Fruit fly (Drosophila melanogaster): ENCODE measurements around the gene GstO1.
A peak's percentile ranks its signal among the peaks of the same experiment; 100 is the strongest.

GstO1 gene

DNA sequence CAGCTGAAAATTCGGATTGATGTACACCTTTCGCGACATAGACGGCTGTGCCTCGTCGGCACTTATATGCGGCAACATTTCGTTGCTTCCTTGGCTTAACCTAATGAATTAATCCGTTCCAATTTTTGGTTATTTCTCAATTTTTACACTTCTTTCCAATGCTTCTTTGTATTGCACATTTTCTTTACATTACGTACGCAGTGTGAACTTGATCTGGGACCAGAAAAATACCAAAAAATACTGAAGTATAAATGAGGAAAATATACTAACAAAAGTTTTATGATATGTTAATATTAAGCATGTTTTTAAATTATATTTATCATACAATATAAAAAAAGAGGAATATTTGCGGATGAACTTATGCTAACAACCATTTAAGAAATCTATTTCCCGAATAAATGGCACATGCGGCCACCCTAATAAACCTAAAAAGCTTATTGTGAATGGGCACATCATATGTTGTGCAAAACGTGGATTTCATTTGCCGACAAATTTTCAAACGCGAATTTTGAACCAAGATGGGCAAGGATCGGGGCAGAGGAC, 15.0 kb downstream of the GstO1 start, which contains the start of the genes ZC3H3 and Pus7:
Gene ZC3H3, minus strand, starts transcription at position 197 of the 543 bp plus-strand sequence.
Gene Pus7, plus strand, starts transcription at position 437 of the 543 bp plus-strand sequence.
- TF ChIP-seq CG8159 (tag; optimal IDR thresholded peaks at IDR 0.05) (peak; percentile 55), rn (GFP tag; IDR thresholded peaks at IDR 0.05) (no peak), CG17806 (tag; optimal IDR thresholded peaks at IDR 0.05) (peak; percentile 7), Pif1B (GFP tag; optimal IDR thresholded peaks at IDR 0.05) (no peak)

DNA sequence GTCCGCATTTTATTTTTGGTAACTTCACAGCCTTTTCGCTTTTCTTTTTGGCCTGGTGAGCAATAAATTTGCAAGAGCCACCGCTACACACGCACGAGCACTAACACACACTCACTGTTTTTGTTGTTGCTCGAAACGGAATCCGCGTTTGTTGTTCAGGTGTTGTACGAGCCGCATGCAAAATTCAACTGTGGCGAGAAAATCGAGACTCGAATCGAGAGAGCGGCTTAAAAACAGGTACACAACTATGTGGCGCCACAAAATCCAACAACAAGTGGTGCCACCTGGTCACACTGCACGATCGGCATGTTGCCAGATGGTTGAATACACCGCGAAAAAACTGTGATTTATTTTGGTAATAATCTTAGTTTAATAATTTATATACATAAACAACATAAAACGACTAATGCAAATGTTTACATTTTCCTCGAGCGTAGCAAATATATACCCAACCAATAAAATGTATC, 17.7 kb downstream of the GstO1 start, which contains the start of gene CG43163:
Gene CG43163, minus strand, starts transcription at position 172 of the 467 bp plus-strand sequence.
- peak; percentile 48; the same call in 2 of the 3 replicates for TF ChIP-seq fd96Ca (GFP tag; IDR thresholded peaks at IDR 0.05)
- peak; percentile 86 for TF ChIP-seq CG4496 (GFP tag; IDR thresholded peaks at IDR 0.05)
- TF ChIP-seq CG8301 (tag; optimal IDR thresholded peaks at IDR 0.05), result peak; percentile 68
- TF ChIP-seq Snoo (tag; optimal IDR thresholded peaks at IDR 0.05), result peak; percentile 56
- TF ChIP-seq Ets98B (GFP tag; IDR thresholded peaks at IDR 0.05), result peak; percentile 81
- TF ChIP-seq Pif1A (GFP tag; optimal IDR thresholded peaks at IDR 0.05), result no peak
- no peak for TF ChIP-seq D1 (tag; optimal IDR thresholded peaks at IDR 0.05)
- TF ChIP-seq Pif1B (GFP tag; optimal IDR thresholded peaks at IDR 0.05), result peak; percentile 68
- TF ChIP-seq CG14655 (GFP tag; optimal IDR thresholded peaks at IDR 0.05), result no peak
- no peak for TF ChIP-seq CG10348 (GFP tag; IDR thresholded peaks at IDR 0.05)
- peak; percentile 53 for TF ChIP-seq CG9948 (tag; optimal IDR thresholded peaks at IDR 0.05)
- peak; percentile 69 for TF ChIP-seq CG17806 (tag; optimal IDR thresholded peaks at IDR 0.05)
- TF ChIP-seq EcR (GFP tag; optimal IDR thresholded peaks at IDR 0.05), result peak; percentile 40
- TF ChIP-seq CG32121 (GFP tag; IDR thresholded peaks at IDR 0.05), result peak; percentile 75
- peak; percentile 63 for TF ChIP-seq CG34367 (tag; optimal IDR thresholded peaks at IDR 0.05)
- TF ChIP-seq CG13204 (GFP tag; optimal IDR thresholded peaks at IDR 0.05), result no peak
- TF ChIP-seq CG15710 (tag; optimal IDR thresholded peaks at IDR 0.05), result peak; percentile 60
- peak; percentile 64 for TF ChIP-seq CG8159 (tag; optimal IDR thresholded peaks at IDR 0.05)
- TF ChIP-seq gl (tag; optimal IDR thresholded peaks at IDR 0.05), result no peak
- TF ChIP-seq CG12605 (GFP tag; IDR thresholded peaks at IDR 0.05), result peak; percentile 65; the same call in 1 of the 2 replicates
- no peak for TF ChIP-seq rn (GFP tag; IDR thresholded peaks at IDR 0.05)

DNA sequence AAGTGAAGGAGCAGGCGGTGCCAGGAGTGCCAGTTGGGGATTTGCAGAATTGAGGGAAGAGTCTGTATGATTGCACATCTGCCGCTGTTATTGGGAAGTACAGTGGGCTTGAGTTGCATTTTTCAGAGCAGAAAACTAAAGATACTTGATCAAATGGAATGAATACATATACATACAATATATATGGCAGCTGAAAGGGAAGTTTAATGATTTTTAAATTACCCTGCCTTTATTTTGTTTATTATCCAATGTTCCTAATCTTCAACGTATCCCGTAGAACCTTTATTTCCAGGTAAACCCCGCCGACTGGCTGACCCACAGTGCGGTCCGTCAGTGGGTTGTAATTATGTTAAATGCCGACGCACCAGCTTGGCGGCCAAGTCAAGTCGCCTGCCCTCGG, 43.7 kb downstream of the GstO1 start:
- no peak for TF ChIP-seq CG15710 (tag; optimal IDR thresholded peaks at IDR 0.05)
- TF ChIP-seq CG13204 (GFP tag; optimal IDR thresholded peaks at IDR 0.05), result no peak
- no peak for TF ChIP-seq Pif1B (GFP tag; optimal IDR thresholded peaks at IDR 0.05)
- no peak for TF ChIP-seq Pif1A (GFP tag; optimal IDR thresholded peaks at IDR 0.05)
- no peak for TF ChIP-seq rn (GFP tag; IDR thresholded peaks at IDR 0.05)
- TF ChIP-seq CG8301 (tag; optimal IDR thresholded peaks at IDR 0.05), result no peak
- no peak for TF ChIP-seq CG8159 (tag; optimal IDR thresholded peaks at IDR 0.05)
- TF ChIP-seq Ets98B (GFP tag; IDR thresholded peaks at IDR 0.05), result no peak
- TF ChIP-seq D1 (tag; optimal IDR thresholded peaks at IDR 0.05), result no peak
- no peak for TF ChIP-seq CG14655 (GFP tag; optimal IDR thresholded peaks at IDR 0.05)
- TF ChIP-seq EcR (GFP tag; optimal IDR thresholded peaks at IDR 0.05), result no peak
- no peak for TF ChIP-seq gl (tag; optimal IDR thresholded peaks at IDR 0.05)
- no peak for TF ChIP-seq CG4496 (GFP tag; IDR thresholded peaks at IDR 0.05)
